Fruit fly (Drosophila melanogaster): ENCODE measurements around the gene sif.

sif gene

dm6 chr3L:5663876-5664718 lies 6.4 kb downstream of the sif start, which contains the start of gene CG46320:
TSS of gene CG46320 (plus strand) at chr3L:5664121.
- TF ChIP-seq EcR (GFP tag; optimal IDR thresholded peaks at IDR 0.05) (no peak), Dll (optimal IDR thresholded peaks at IDR 0.05) (no peak), usp (GFP tag; optimal IDR thresholded peaks at IDR 0.05) (no peak), CG8478 (optimal IDR thresholded peaks at IDR 0.05) (no peak), pan (optimal IDR thresholded peaks at IDR 0.05) (no peak), psq (optimal IDR thresholded peaks at IDR 0.05) (no peak)

DNA sequence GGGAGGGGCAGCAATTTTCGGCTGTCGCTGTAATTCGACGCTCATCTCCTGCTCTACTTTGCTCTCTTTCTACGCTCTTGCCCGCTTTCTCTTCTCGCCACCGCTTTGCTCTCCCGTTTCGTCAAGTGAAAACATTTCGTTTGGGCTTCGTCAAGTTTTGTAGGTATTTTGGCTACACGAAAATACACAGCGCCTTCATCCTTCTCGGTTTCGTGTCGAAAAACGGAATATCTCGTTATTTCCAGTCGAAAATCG lies 6.9 kb downstream of the sif start:
- no peak for TF ChIP-seq usp (GFP tag; optimal IDR thresholded peaks at IDR 0.05)
- no peak for TF ChIP-seq EcR (GFP tag; optimal IDR thresholded peaks at IDR 0.05)
- no peak for TF ChIP-seq CG8478 (optimal IDR thresholded peaks at IDR 0.05)
- TF ChIP-seq pan (optimal IDR thresholded peaks at IDR 0.05) = no peak
- TF ChIP-seq Dll (optimal IDR thresholded peaks at IDR 0.05) = no peak
- TF ChIP-seq psq (optimal IDR thresholded peaks at IDR 0.05) = no peak

- no peak for TF ChIP-seq pan (optimal IDR thresholded peaks at IDR 0.05)
- TF ChIP-seq EcR (GFP tag; optimal IDR thresholded peaks at IDR 0.05) = no peak
- no peak for TF ChIP-seq Dll (optimal IDR thresholded peaks at IDR 0.05)
- no peak for TF ChIP-seq CG8478 (optimal IDR thresholded peaks at IDR 0.05)
- TF ChIP-seq usp (GFP tag; optimal IDR thresholded peaks at IDR 0.05) = no peak
- TF ChIP-seq psq (optimal IDR thresholded peaks at IDR 0.05) = no peak
Measured at dm6 chr3L:5665434-5665833, 7.7 kb downstream of the sif start.

dm6 chr3L:5666787-5667186 lies 9.1 kb downstream of the sif start:
- TF ChIP-seq psq (optimal IDR thresholded peaks at IDR 0.05) (no peak), Dll (optimal IDR thresholded peaks at IDR 0.05) (no peak), pan (optimal IDR thresholded peaks at IDR 0.05) (no peak), usp (GFP tag; optimal IDR thresholded peaks at IDR 0.05) (no peak), CG8478 (optimal IDR thresholded peaks at IDR 0.05) (no peak), EcR (GFP tag; optimal IDR thresholded peaks at IDR 0.05) (no peak)

dm6 chr3L:5678241-5678905 lies 20.7 kb downstream of the sif start:
- TF ChIP-seq pan (optimal IDR thresholded peaks at IDR 0.05) (no peak), EcR (GFP tag; optimal IDR thresholded peaks at IDR 0.05) (no peak), usp (GFP tag; optimal IDR thresholded peaks at IDR 0.05) (no peak), Dll (optimal IDR thresholded peaks at IDR 0.05) (no peak)

- no peak for TF ChIP-seq pan (optimal IDR thresholded peaks at IDR 0.05)
- no peak for TF ChIP-seq psq (optimal IDR thresholded peaks at IDR 0.05)
- TF ChIP-seq EcR (GFP tag; optimal IDR thresholded peaks at IDR 0.05) = no peak
- no peak for TF ChIP-seq CG8478 (optimal IDR thresholded peaks at IDR 0.05)
- TF ChIP-seq Dll (optimal IDR thresholded peaks at IDR 0.05) = no peak
- no peak for TF ChIP-seq usp (GFP tag; optimal IDR thresholded peaks at IDR 0.05)
Measured at dm6 chr3L:5686274-5686673, 28.6 kb downstream of the sif start.

dm6 chr3L:5690994-5691503 lies 33.3 kb downstream of the sif start:
- TF ChIP-seq Dll (optimal IDR thresholded peaks at IDR 0.05) (no peak), psq (optimal IDR thresholded peaks at IDR 0.05) (no peak), pan (optimal IDR thresholded peaks at IDR 0.05) (no peak), usp (GFP tag; optimal IDR thresholded peaks at IDR 0.05) (no peak), CG8478 (optimal IDR thresholded peaks at IDR 0.05) (no peak), EcR (GFP tag; optimal IDR thresholded peaks at IDR 0.05) (no peak)

DNA sequence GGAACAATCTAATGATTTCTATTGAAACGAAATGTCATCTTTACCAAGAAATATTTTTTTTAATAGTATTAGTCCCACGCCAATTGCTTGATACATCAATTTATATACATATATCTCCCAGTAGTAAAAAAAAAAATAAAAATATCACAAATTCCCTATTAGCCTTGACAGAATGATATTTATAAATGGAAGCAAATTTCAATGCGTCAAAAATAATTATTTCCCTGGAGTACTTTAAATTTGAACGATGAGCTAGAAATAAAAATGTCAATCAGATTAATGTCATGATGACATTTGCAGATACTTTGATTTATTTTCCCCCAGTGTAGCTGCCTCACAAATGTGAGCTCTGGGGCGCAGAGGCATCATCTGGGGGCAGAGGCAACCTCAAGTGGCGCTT lies 55.3 kb downstream of the sif start, which contains the start of gene CG44521:
Gene CG44521, plus strand, starts transcription at position 301 of the 400 bp plus-strand sequence.
- no peak for TF ChIP-seq pan (optimal IDR thresholded peaks at IDR 0.05)
- no peak for TF ChIP-seq psq (optimal IDR thresholded peaks at IDR 0.05)
- TF ChIP-seq EcR (GFP tag; optimal IDR thresholded peaks at IDR 0.05) = no peak
- TF ChIP-seq Dll (optimal IDR thresholded peaks at IDR 0.05) = no peak

- no peak for TF ChIP-seq pan (optimal IDR thresholded peaks at IDR 0.05)
- TF ChIP-seq usp (GFP tag; optimal IDR thresholded peaks at IDR 0.05) = no peak
- TF ChIP-seq EcR (GFP tag; optimal IDR thresholded peaks at IDR 0.05) = no peak
- TF ChIP-seq CG8478 (optimal IDR thresholded peaks at IDR 0.05) = no peak
- TF ChIP-seq Dll (optimal IDR thresholded peaks at IDR 0.05) = no peak
- TF ChIP-seq psq (optimal IDR thresholded peaks at IDR 0.05) = no peak
Measured at dm6 chr3L:5731639-5732038, 73.9 kb downstream of the sif start.

DNA sequence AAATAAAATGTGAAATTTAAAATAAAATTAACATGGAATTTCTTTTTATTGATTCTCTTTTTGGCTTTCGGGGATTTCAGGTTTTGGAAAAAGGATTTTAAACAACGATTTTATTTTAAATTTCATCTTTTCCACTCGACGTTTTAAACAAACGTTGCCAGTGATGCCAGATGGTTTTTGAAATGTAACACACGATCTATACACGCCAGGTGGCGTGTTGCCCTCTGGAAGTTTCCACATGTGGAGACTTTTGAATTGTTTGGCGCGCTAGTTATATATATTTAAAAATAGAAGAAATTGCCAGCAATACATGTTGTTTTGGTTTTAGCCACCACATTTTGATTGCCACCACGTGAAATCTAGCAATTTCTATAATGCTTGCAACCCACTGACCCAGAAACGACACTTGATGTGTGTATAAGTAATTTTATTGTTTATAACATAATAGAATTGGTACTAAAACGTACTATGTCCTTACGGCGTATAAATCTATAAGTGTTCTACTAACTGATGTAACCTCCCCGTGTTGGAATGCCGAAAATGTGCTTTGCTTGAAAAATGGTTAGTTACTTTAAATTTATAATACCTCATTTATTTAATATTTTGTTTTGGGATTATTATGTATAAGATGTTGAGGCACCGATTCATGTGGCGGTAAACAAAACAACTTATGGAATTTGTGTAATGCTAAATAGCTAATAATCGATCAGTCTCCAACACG lies 92.1 kb downstream of the sif start:
- TF ChIP-seq Dll (optimal IDR thresholded peaks at IDR 0.05) (no peak), EcR (GFP tag; optimal IDR thresholded peaks at IDR 0.05) (no peak), CG8478 (optimal IDR thresholded peaks at IDR 0.05) (no peak), pan (optimal IDR thresholded peaks at IDR 0.05) (no peak), usp (GFP tag; optimal IDR thresholded peaks at IDR 0.05) (no peak)

DNA sequence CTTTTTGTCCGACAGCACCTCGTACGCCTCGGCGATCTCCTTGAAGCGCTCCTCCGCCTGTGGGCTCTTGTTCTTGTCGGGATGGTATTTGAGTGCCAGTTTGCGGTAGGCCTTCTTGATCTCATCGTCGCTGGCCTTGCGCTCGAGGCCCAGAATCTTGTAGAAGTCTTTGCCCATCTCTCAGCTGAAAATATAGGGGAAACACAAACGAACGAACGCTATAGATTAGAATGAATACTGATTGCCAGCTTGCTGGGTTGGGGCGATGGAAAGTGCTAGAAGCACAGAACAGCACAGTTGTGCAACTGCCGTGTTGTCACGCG lies 93.7 kb downstream of the sif start:
- TF ChIP-seq psq (optimal IDR thresholded peaks at IDR 0.05) (no peak), usp (GFP tag; optimal IDR thresholded peaks at IDR 0.05) (no peak)

Data from whole organism.